Fruit fly (Drosophila melanogaster) whole organism, embryonic: ENCODE data around the gene Cyp303a1.

Source experiments
- CG10147 ChIP-seq: fragments of 200-800 bp; sonication (Bioruptor generic); optimal IDR thresholded peaks from 2 replicates; lab custom pipeline; 2019; ENCODE audit warnings: missing biosample characterization, mild to moderate bottlenecking, missing genetic modification characterization, moderate library complexity
- CG10565 ChIP-seq: fragments of 200-800 bp; sonication (Bioruptor generic); optimal IDR thresholded peaks from 3 replicates; lab custom pipeline; 2016; ENCODE audit warnings: missing biosample characterization, mild to moderate bottlenecking, missing genetic modification characterization
- CG11456 ChIP-seq: fragments of 200-800 bp; sonication (Bioruptor generic); IDR thresholded peaks from 3 replicates; pipeline ENCODE4 v1.3.6; 2022; ENCODE audit warnings: missing biosample characterization, missing genetic modification characterization
- CG11504 ChIP-seq: fragments of 200-800 bp; sonication (Bioruptor generic); optimal IDR thresholded peaks from 3 replicates; lab custom pipeline; 2019; ENCODE audit warnings: missing biosample characterization, mild to moderate bottlenecking, missing genetic modification characterization, moderate library complexity
- CG12299 ChIP-seq: fragments of 200-800 bp; sonication (Bioruptor generic); optimal IDR thresholded peaks from 2 replicates; lab custom pipeline; 2018; ENCODE audit warnings: missing biosample characterization, mild to moderate bottlenecking, missing genetic modification characterization
- CG13123 ChIP-seq: fragments of 200-800 bp; sonication (Bioruptor generic); optimal IDR thresholded peaks from 2 replicates; lab custom pipeline; 2016; ENCODE audit warnings: missing biosample characterization, missing genetic modification characterization
- CG15073 ChIP-seq: fragments of 200-800 bp; sonication (Bioruptor generic); optimal IDR thresholded peaks from 2 replicates; lab custom pipeline; 2016; ENCODE audit warnings: missing biosample characterization, missing genetic modification characterization
- CG15696 ChIP-seq: fragments of 200-800 bp; sonication (Bioruptor generic); optimal IDR thresholded peaks from 2 replicates; lab custom pipeline; 2019; ENCODE audit warnings: missing biosample characterization, mild to moderate bottlenecking, missing genetic modification characterization, moderate library complexity
- CG16779 ChIP-seq: fragments of 200-800 bp; sonication (Bioruptor generic); IDR thresholded peaks from 2 replicates; pipeline ENCODE4 v1.3.6; 2022; ENCODE audit warnings: missing biosample characterization, missing genetic modification characterization
- CG1792 ChIP-seq: fragments of 200-800 bp; sonication (Bioruptor generic); optimal IDR thresholded peaks from 2 replicates; lab custom pipeline; 2016; ENCODE audit warnings: missing biosample characterization, missing genetic modification characterization
- CG18262 ChIP-seq: fragments of 200-800 bp; optimal IDR thresholded peaks from 3 replicates; lab custom pipeline; 2019; ENCODE audit warnings: missing biosample characterization, mild to moderate bottlenecking, missing genetic modification characterization, moderate library complexity
- CG34376 ChIP-seq: fragments of 200-800 bp; sonication (Bioruptor generic); optimal IDR thresholded peaks from 2 replicates; lab custom pipeline; 2018; ENCODE audit warnings: missing biosample characterization, mild to moderate bottlenecking, missing genetic modification characterization
- CG34422 ChIP-seq: fragments of 200-800 bp; sonication (Bioruptor generic); IDR thresholded peaks from 3 replicates; pipeline ENCODE4 v1.3.6; 2022; ENCODE audit warnings: missing biosample characterization, missing genetic modification characterization
- CG4820 ChIP-seq: fragments of 200-800 bp; sonication (Bioruptor generic); optimal IDR thresholded peaks from 3 replicates; lab custom pipeline; 2016; ENCODE audit warnings: missing biosample characterization, missing genetic modification characterization
- CG6272 ChIP-seq: fragments of 200-800 bp; sonication (Bioruptor generic); IDR thresholded peaks from 2 replicates; pipeline ENCODE4 v1.3.6; 2022; ENCODE audit warnings: missing biosample characterization, missing genetic modification characterization
- CG6654 ChIP-seq: fragments of 200-800 bp; sonication (Bioruptor generic); optimal IDR thresholded peaks from 2 replicates; lab custom pipeline; 2017; ENCODE audit warnings: missing biosample characterization, mild to moderate bottlenecking, missing genetic modification characterization
- CG7556 ChIP-seq: fragments of 200-800 bp; sonication (Bioruptor generic); optimal IDR thresholded peaks from 2 replicates; lab custom pipeline; 2017; ENCODE audit warnings: missing biosample characterization, mild to moderate bottlenecking, missing genetic modification characterization
- CG8359 ChIP-seq: fragments of 200-800 bp; sonication (Bioruptor generic); optimal IDR thresholded peaks from 2 replicates; lab custom pipeline; 2017; ENCODE audit warnings: missing biosample characterization, mild to moderate bottlenecking, missing genetic modification characterization, borderline replicate concordance
- CG9437 ChIP-seq: fragments of 200-800 bp; sonication (Bioruptor generic); optimal IDR thresholded peaks from 2 replicates; lab custom pipeline; 2018; ENCODE audit warnings: missing biosample characterization, mild to moderate bottlenecking, missing genetic modification characterization
- CG9797 ChIP-seq: fragments of 200-800 bp; sonication (Bioruptor generic); optimal IDR thresholded peaks from 3 replicates; lab custom pipeline; 2018; ENCODE audit warnings: missing biosample characterization, mild to moderate bottlenecking, missing genetic modification characterization
- D19A ChIP-seq: fragments of 200-800 bp; optimal IDR thresholded peaks from 3 replicates; lab custom pipeline; 2019; ENCODE audit warnings: missing biosample characterization, mild to moderate bottlenecking, missing genetic modification characterization, moderate library complexity
- Dfd ChIP-seq, 2 experiments: fragments of >200 bp; optimal IDR thresholded peaks; 2 replicates each; lab custom pipeline; 2017; ENCODE audit warnings: missing biosample characterization in 2 of 2, missing genetic modification characterization in 2 of 2
- Elba2 ChIP-seq: fragments of 200-800 bp; sonication (Bioruptor generic); optimal IDR thresholded peaks from 3 replicates; lab custom pipeline; 2016; ENCODE audit warnings: missing biosample characterization, missing genetic modification characterization
- Fer2 ChIP-seq: fragments of 200-800 bp; sonication (Bioruptor generic); optimal IDR thresholded peaks from 2 replicates; lab custom pipeline; 2018; ENCODE audit warnings: missing biosample characterization, mild to moderate bottlenecking, missing genetic modification characterization, moderate library complexity
- HLH54F ChIP-seq: fragments of 200-800 bp; sonication (Bioruptor generic); optimal IDR thresholded peaks from 3 replicates; lab custom pipeline; 2016; ENCODE audit warnings: missing biosample characterization, missing genetic modification characterization
- NC2α ChIP-seq: fragments of 200-800 bp; sonication (Bioruptor generic); optimal IDR thresholded peaks from 2 replicates; lab custom pipeline; 2016; ENCODE audit warnings: missing biosample characterization, missing genetic modification characterization
- NFAT ChIP-seq: fragments of 200-800 bp; sonication (Bioruptor generic); IDR thresholded peaks from 2 replicates; pipeline ENCODE4 v1.3.6; 2022; ENCODE audit warnings: missing biosample characterization, missing genetic modification characterization
- NK7.1 ChIP-seq: fragments of 200-800 bp; sonication (Bioruptor generic); optimal IDR thresholded peaks from 3 replicates; lab custom pipeline; 2016; ENCODE audit warnings: missing biosample characterization, missing genetic modification characterization
- Optix ChIP-seq: fragments of 200-800 bp; sonication (Bioruptor generic); IDR thresholded peaks from 3 replicates; pipeline ENCODE4 v1.3.6; 2022; ENCODE audit warnings: missing biosample characterization, missing genetic modification characterization
- Rx ChIP-seq: fragments of 200-800 bp; sonication (Bioruptor generic); IDR thresholded peaks from 2 replicates; pipeline ENCODE4 v1.3.6; 2022; ENCODE audit warnings: missing biosample characterization, missing genetic modification characterization
- Xbp1 ChIP-seq: fragments of 200-800 bp; sonication (Bioruptor generic); optimal IDR thresholded peaks from 3 replicates; lab custom pipeline; 2016; ENCODE audit warnings: missing biosample characterization, mild to moderate bottlenecking, missing genetic modification characterization
- bbx ChIP-seq: fragments of 200-800 bp; sonication (Bioruptor generic); IDR thresholded peaks from 2 replicates; pipeline ENCODE4 v1.3.6; 2022; ENCODE audit warnings: missing biosample characterization, missing genetic modification characterization; ENCODE audit not compliant: partially characterized antibody
- cwo ChIP-seq: fragments of 200-800 bp; sonication (Bioruptor generic); optimal IDR thresholded peaks from 3 replicates; lab custom pipeline; 2017; ENCODE audit warnings: missing biosample characterization, missing genetic modification characterization, mild to moderate bottlenecking, moderate library complexity, missing genetic modification reagents
- fd3F ChIP-seq: fragments of 200-800 bp; sonication (Bioruptor generic); optimal IDR thresholded peaks from 2 replicates; lab custom pipeline; 2018; ENCODE audit warnings: missing biosample characterization, mild to moderate bottlenecking, missing genetic modification characterization, moderate library complexity
- gce ChIP-seq: fragments of 200-800 bp; sonication (Bioruptor generic); IDR thresholded peaks from 3 replicates; pipeline ENCODE4 v1.3.6; 2022; ENCODE audit warnings: missing biosample characterization, missing genetic modification characterization
- gro ChIP-seq: fragments of 200-800 bp; sonication (Bioruptor generic); optimal IDR thresholded peaks from 2 replicates; lab custom pipeline; 2016; ENCODE audit warnings: missing biosample characterization, missing genetic modification characterization
- gsb-n ChIP-seq: fragments of 200-800 bp; sonication (Bioruptor generic); optimal IDR thresholded peaks from 3 replicates; lab custom pipeline; 2018; ENCODE audit warnings: missing biosample characterization, mild to moderate bottlenecking, missing genetic modification characterization
- kay ChIP-seq: fragments of 200-800 bp; sonication (Bioruptor generic); optimal IDR thresholded peaks from 2 replicates; lab custom pipeline; 2016; ENCODE audit warnings: missing biosample characterization, missing genetic modification characterization
- lola ChIP-seq, 3 experiments: fragments of >200 bp in 2 of 3; fragments of 200-800 bp in 1 of 3; sonication (Bioruptor generic) in 1 of 3; optimal IDR thresholded peaks; 2 replicates each; lab custom pipeline; 2017 to 2019; ENCODE audit warnings: missing biosample characterization in 3 of 3, missing genetic modification characterization in 3 of 3, mild to moderate bottlenecking in 1 of 3, moderate library complexity in 1 of 3
- mld ChIP-seq: fragments of 200-800 bp; sonication (Bioruptor generic); IDR thresholded peaks from 3 replicates; pipeline ENCODE4 v1.3.6; 2022; ENCODE audit warnings: missing biosample characterization, missing genetic modification characterization; ENCODE audit not compliant: partially characterized antibody
- nom ChIP-seq: fragments of 200-800 bp; sonication (Bioruptor generic); optimal IDR thresholded peaks from 2 replicates; lab custom pipeline; 2017; ENCODE audit warnings: missing biosample characterization, missing genetic modification characterization, mild to moderate bottlenecking, moderate library complexity, missing genetic modification reagents
- ranshi ChIP-seq: fragments of 200-800 bp; sonication (Bioruptor generic); IDR thresholded peaks from 2 replicates; pipeline ENCODE4 v1.3.6; 2022; ENCODE audit warnings: missing biosample characterization, missing genetic modification characterization
- row ChIP-seq: fragments of 200-800 bp; sonication (Bioruptor generic); IDR thresholded peaks from 3 replicates; pipeline ENCODE4 v1.3.6; 2022; ENCODE audit warnings: missing biosample characterization, missing genetic modification characterization
- slou ChIP-seq: fragments of 200-800 bp; sonication (Bioruptor generic); optimal IDR thresholded peaks from 3 replicates; lab custom pipeline; 2016; ENCODE audit warnings: missing biosample characterization, missing genetic modification characterization
- sob ChIP-seq: fragments of 200-800 bp; sonication (Bioruptor generic); IDR thresholded peaks from 2 replicates; pipeline ENCODE4 v1.3.6; 2022; ENCODE audit warnings: missing biosample characterization, missing genetic modification characterization
- tin ChIP-seq: fragments of 200-800 bp; sonication (Bioruptor generic); optimal IDR thresholded peaks from 3 replicates; lab custom pipeline; 2016; ENCODE audit warnings: missing biosample characterization, missing genetic modification characterization
- tna ChIP-seq: fragments of 200-800 bp; sonication (Bioruptor generic); IDR thresholded peaks from 2 replicates; pipeline ENCODE4 v1.3.6; 2022; ENCODE audit warnings: missing biosample characterization, missing genetic modification characterization; ENCODE audit not compliant: partially characterized antibody
- ttk ChIP-seq: fragments of 200-800 bp; sonication (Bioruptor generic); IDR thresholded peaks from 2 replicates; pipeline ENCODE4 v2.1.2; 2022; ENCODE audit warnings: missing biosample characterization, missing genetic modification characterization
- usp ChIP-seq: fragments of >200 bp; optimal IDR thresholded peaks from 2 replicates; lab custom pipeline; 2017; ENCODE audit warnings: missing biosample characterization, missing genetic modification characterization
- wor ChIP-seq: fragments of 200-800 bp; sonication (Bioruptor generic); IDR thresholded peaks from 2 replicates; pipeline ENCODE4 v1.3.6; 2022; ENCODE audit warnings: missing biosample characterization, missing genetic modification characterization

Cyp303a1 gene

dm6 chr2L:16279774-16280252, 14.2 kb upstream of the Cyp303a1 start (continued):
- TF ChIP-seq CG11504 (tag; lab: Kevin White, UChicago) (peak; percentile 96), gsb-n (peak; percentile 88), CG8359 (GFP tag; lab: Kevin White, UChicago) (peak; percentile 83), CG6654 (GFP tag; lab: Kevin White, UChicago) (peak; percentile 77), CG18262 (tag; lab: Kevin White, UChicago) (peak; percentile 97), bbx (GFP tag; lab: Robert Waterston, UW) (peak; percentile 47), mld (GFP tag; lab: Robert Waterston, UW) (no peak), CG7556 (peak; percentile 96), lola (GFP tag; optimal IDR thresholded peaks at IDR 0.05; lab: Kevin White, UChicago) (peak in 1 of 3 experiments; percentile 94), ttk (GFP tag; lab: Robert Waterston, UW) (peak; percentile 76), CG11456 (GFP tag; lab: Robert Waterston, UW) (0 out of 3 replicates have a peak, but pooled peaks have one; percentile 18), CG10147 (peak; percentile 86), CG13123 (peak; percentile 79), gce (GFP tag; lab: Robert Waterston, UW) (peak; percentile 45; the same call in 1 of the 3 replicates), wor (peak; percentile 86), CG12299 (tag; lab: Kevin White, UChicago) (peak; percentile 75), kay (peak; percentile 85), tin (peak; percentile 91), sob (peak; percentile 55; the same call in 1 of the 2 replicates), usp (no peak), Dfd (GFP tag; optimal IDR thresholded peaks at IDR 0.05; lab: Kevin White, UChicago) (no peak), NK7.1 (peak; percentile 62), Optix (GFP tag; lab: Robert Waterston, UW) (peak; percentile 64; the same call in 1 of the 3 replicates), Fer2 (tag; lab: Kevin White, UChicago) (peak; percentile 47), D19A (tag; lab: Kevin White, UChicago) (peak; percentile 96), tna (GFP tag; lab: Robert Waterston, UW) (no peak), fd3F (GFP tag; lab: Kevin White, UChicago) (peak; percentile 85), CG4820 (GFP tag; lab: Kevin White, UChicago) (peak; percentile 92), NFAT (GFP tag; lab: Robert Waterston, UW) (no peak), cwo (peak; percentile 71), CG6272 (peak; percentile 58; the same call in 1 of the 2 replicates), CG15073 (GFP tag; lab: Kevin White, UChicago) (peak; percentile 65), CG15696 (tag; lab: Kevin White, UChicago) (peak; percentile 84), nom (GFP tag; lab: Kevin White, UChicago) (peak; percentile 30), CG9797 (GFP tag; lab: Kevin White, UChicago) (peak; percentile 10), HLH54F (GFP tag; lab: Kevin White, UChicago) (peak; percentile 79), CG9437 (GFP tag; lab: Kevin White, UChicago) (peak; percentile 93), slou (peak; percentile 80), CG34422 (GFP tag; lab: Robert Waterston, UW) (peak; percentile 76; the same call in 2 of the 3 replicates), CG1792 (GFP tag; lab: Kevin White, UChicago) (peak; percentile 57), Rx (GFP tag; lab: Robert Waterston, UW) (peak; percentile 56), Xbp1 (GFP tag; lab: Kevin White, UChicago) (peak; percentile 96), CG10565 (GFP tag; lab: Kevin White, UChicago) (peak; percentile 45), CG16779 (GFP tag; lab: Robert Waterston, UW) (no peak), NC2α (GFP tag; lab: Kevin White, UChicago) (peak; percentile 72), gro (GFP tag; lab: Kevin White, UChicago) (peak; percentile 20), Elba2 (no peak), row (GFP tag; lab: Robert Waterston, UW) (peak; percentile 85), CG34376 (GFP tag; lab: Kevin White, UChicago) (peak; percentile 6), ranshi (GFP tag; lab: Robert Waterston, UW) (peak; percentile 69)
